Fruit fly (Drosophila melanogaster) whole organism, embryonic: ENCODE results near the gene Prp3.

Experiments used
- B-H2 ChIP-seq: fragments of 200-800 bp; sonication (Bioruptor generic); optimal IDR thresholded peaks from 2 replicates; lab custom pipeline; 2018; ENCODE audit warnings: missing biosample characterization, mild to moderate bottlenecking, missing genetic modification characterization
- BEAF-32 ChIP-seq: fragments of 200-800 bp; sonication (Bioruptor generic); optimal IDR thresholded peaks from 3 replicates; lab custom pipeline; 2017; ENCODE audit warnings: missing biosample characterization, missing genetic modification characterization, mild to moderate bottlenecking, moderate library complexity, missing genetic modification reagents
- CG10267 ChIP-seq: fragments of 200-800 bp; sonication (Bioruptor generic); optimal IDR thresholded peaks from 2 replicates; lab custom pipeline; 2018; ENCODE audit warnings: missing biosample characterization, mild to moderate bottlenecking, missing genetic modification characterization, moderate library complexity
- CG11456 ChIP-seq: fragments of 200-800 bp; sonication (Bioruptor generic); IDR thresholded peaks from 3 replicates; pipeline ENCODE4 v1.3.6; 2022; ENCODE audit warnings: missing biosample characterization, missing genetic modification characterization
- CG11504 ChIP-seq: fragments of 200-800 bp; sonication (Bioruptor generic); optimal IDR thresholded peaks from 3 replicates; lab custom pipeline; 2019; ENCODE audit warnings: missing biosample characterization, mild to moderate bottlenecking, missing genetic modification characterization, moderate library complexity
- CG12391 ChIP-seq: fragments of 200-800 bp; sonication (Bioruptor generic); optimal IDR thresholded peaks from 3 replicates; lab custom pipeline; 2018; ENCODE audit warnings: missing biosample characterization, mild to moderate bottlenecking, missing genetic modification characterization, moderate library complexity
- CG13287 ChIP-seq: fragments of 200-800 bp; sonication (Bioruptor generic); IDR thresholded peaks from 2 replicates; pipeline ENCODE4 v1.3.6; 2022; ENCODE audit warnings: missing biosample characterization, missing genetic modification characterization; ENCODE audit not compliant: partially characterized antibody
- CG13424 ChIP-seq: fragments of 200-800 bp; sonication (Bioruptor generic); optimal IDR thresholded peaks from 2 replicates; lab custom pipeline; 2019; ENCODE audit warnings: missing biosample characterization, mild to moderate bottlenecking, missing genetic modification characterization, moderate library complexity
- CG13775 ChIP-seq: fragments of 200-800 bp; sonication (Bioruptor generic); optimal IDR thresholded peaks from 3 replicates; lab custom pipeline; 2017; ENCODE audit warnings: missing biosample characterization, mild to moderate bottlenecking, missing genetic modification characterization
- CG13894 ChIP-seq: fragments of 200-800 bp; sonication (Bioruptor generic); optimal IDR thresholded peaks from 3 replicates; lab custom pipeline; 2018; ENCODE audit warnings: missing biosample characterization, mild to moderate bottlenecking, missing genetic modification characterization, moderate library complexity
- CG14441 ChIP-seq: fragments of 200-800 bp; sonication (Bioruptor generic); IDR thresholded peaks from 2 replicates; pipeline ENCODE4 v1.3.6; 2022; ENCODE audit warnings: missing biosample characterization, missing genetic modification characterization
- CG14860 ChIP-seq: fragments of 200-800 bp; sonication (Bioruptor generic); IDR thresholded peaks from 3 replicates; pipeline ENCODE4 v1.3.6; 2022; ENCODE audit warnings: missing biosample characterization, missing genetic modification characterization; ENCODE audit not compliant: partially characterized antibody
- CG15269 ChIP-seq: fragments of 200-800 bp; sonication (Bioruptor generic); optimal IDR thresholded peaks from 2 replicates; lab custom pipeline; 2018; ENCODE audit warnings: missing biosample characterization, mild to moderate bottlenecking, missing genetic modification characterization, moderate library complexity
- CG1603 ChIP-seq: fragments of 200-800 bp; sonication (Bioruptor generic); optimal IDR thresholded peaks from 2 replicates; lab custom pipeline; 2019; ENCODE audit warnings: missing biosample characterization, mild to moderate bottlenecking, missing genetic modification characterization, moderate library complexity
- CG17328 ChIP-seq: fragments of 200-800 bp; sonication (Bioruptor generic); IDR thresholded peaks from 2 replicates; pipeline ENCODE4 v1.3.6; 2022; ENCODE audit warnings: missing biosample characterization, missing genetic modification characterization
- CG17361 ChIP-seq: fragments of 200-800 bp; sonication (Bioruptor generic); IDR thresholded peaks from 3 replicates; pipeline ENCODE4 v1.3.6; 2022; ENCODE audit warnings: missing biosample characterization, missing genetic modification characterization
- CG17829 ChIP-seq: fragments of 200-800 bp; optimal IDR thresholded peaks from 2 replicates; lab custom pipeline; 2019; ENCODE audit warnings: missing biosample characterization, mild to moderate bottlenecking, missing genetic modification characterization, moderate library complexity
- CG18262 ChIP-seq: fragments of 200-800 bp; optimal IDR thresholded peaks from 3 replicates; lab custom pipeline; 2019; ENCODE audit warnings: missing biosample characterization, mild to moderate bottlenecking, missing genetic modification characterization, moderate library complexity
- CG2129 ChIP-seq: fragments of 200-800 bp; sonication (Bioruptor generic); IDR thresholded peaks from 2 replicates; pipeline ENCODE4 v1.3.6; 2022; ENCODE audit warnings: missing biosample characterization, missing genetic modification characterization; ENCODE audit not compliant: partially characterized antibody
- CG2712 ChIP-seq: fragments of 200-800 bp; optimal IDR thresholded peaks from 3 replicates; lab custom pipeline; 2019; ENCODE audit warnings: missing biosample characterization, mild to moderate bottlenecking, missing genetic modification characterization, moderate library complexity
- CG31441 ChIP-seq: fragments of 200-800 bp; sonication (Bioruptor generic); IDR thresholded peaks from 2 replicates; pipeline ENCODE4 v1.3.6; 2022; ENCODE audit warnings: missing biosample characterization, missing genetic modification characterization
- CG32772 ChIP-seq: fragments of 200-800 bp; sonication (Bioruptor generic); IDR thresholded peaks from 2 replicates; pipeline ENCODE4 v1.3.6; 2022; ENCODE audit warnings: missing biosample characterization, missing genetic modification characterization
- CG4424 ChIP-seq: fragments of 200-800 bp; sonication (Bioruptor generic); optimal IDR thresholded peaks from 3 replicates; lab custom pipeline; 2016; ENCODE audit warnings: missing biosample characterization, missing genetic modification characterization
- CG8944 ChIP-seq: fragments of 200-800 bp; sonication (Bioruptor generic); optimal IDR thresholded peaks from 3 replicates; lab custom pipeline; 2016; ENCODE audit warnings: missing biosample characterization, missing genetic modification characterization
- CG9797 ChIP-seq: fragments of 200-800 bp; sonication (Bioruptor generic); optimal IDR thresholded peaks from 3 replicates; lab custom pipeline; 2018; ENCODE audit warnings: missing biosample characterization, mild to moderate bottlenecking, missing genetic modification characterization
- Dip3 ChIP-seq: fragments of 200-800 bp; sonication (Bioruptor generic); optimal IDR thresholded peaks from 3 replicates; lab custom pipeline; 2016; ENCODE audit warnings: missing biosample characterization, missing genetic modification characterization
- E2f2 ChIP-seq: fragments of 200-800 bp; sonication (Bioruptor generic); IDR thresholded peaks from 2 replicates; pipeline ENCODE4 v1.3.6; 2022; ENCODE audit warnings: missing biosample characterization, missing genetic modification characterization
- Elba2 ChIP-seq: fragments of 200-800 bp; sonication (Bioruptor generic); optimal IDR thresholded peaks from 3 replicates; lab custom pipeline; 2016; ENCODE audit warnings: missing biosample characterization, missing genetic modification characterization
- MBD-R2 ChIP-seq: fragments of 200-800 bp; sonication (Bioruptor generic); IDR thresholded peaks from 2 replicates; pipeline ENCODE4 v1.3.6; 2022; ENCODE audit warnings: missing biosample characterization, missing genetic modification characterization
- NFAT ChIP-seq: fragments of 200-800 bp; sonication (Bioruptor generic); IDR thresholded peaks from 2 replicates; pipeline ENCODE4 v1.3.6; 2022; ENCODE audit warnings: missing biosample characterization, missing genetic modification characterization
- Opbp ChIP-seq: fragments of 200-800 bp; sonication (Bioruptor generic); IDR thresholded peaks from 3 replicates; pipeline ENCODE4 v1.3.6; 2022; ENCODE audit warnings: missing biosample characterization, missing genetic modification characterization; ENCODE audit not compliant: partially characterized antibody
- Rfx ChIP-seq: fragments of 200-800 bp; sonication (Bioruptor generic); IDR thresholded peaks from 2 replicates; pipeline ENCODE4 v1.3.6; 2022; ENCODE audit warnings: missing biosample characterization, missing genetic modification characterization
- YL-1 ChIP-seq: fragments of 200-800 bp; sonication (Bioruptor generic); optimal IDR thresholded peaks from 3 replicates; lab custom pipeline; 2017; ENCODE audit warnings: missing biosample characterization, mild to moderate bottlenecking, missing genetic modification characterization
- bbx ChIP-seq: fragments of 200-800 bp; sonication (Bioruptor generic); IDR thresholded peaks from 2 replicates; pipeline ENCODE4 v1.3.6; 2022; ENCODE audit warnings: missing biosample characterization, missing genetic modification characterization; ENCODE audit not compliant: partially characterized antibody
- crc ChIP-seq: fragments of 200-800 bp; sonication (Bioruptor generic); optimal IDR thresholded peaks from 2 replicates; lab custom pipeline; 2016; ENCODE audit warnings: missing biosample characterization, missing genetic modification characterization
- crp ChIP-seq, 2 experiments: fragments of 200-800 bp; sonication (Bioruptor generic); optimal IDR thresholded peaks; 2 replicates in 1 of 2; 3 replicates in 1 of 2; lab custom pipeline; 2017; ENCODE audit warnings: missing biosample characterization in 2 of 2, missing genetic modification characterization in 2 of 2, mild to moderate bottlenecking in 1 of 2, moderate library complexity in 1 of 2
- dysf ChIP-seq: fragments of 200-800 bp; sonication (Bioruptor generic); IDR thresholded peaks from 3 replicates; pipeline ENCODE4 v1.3.6; 2022; ENCODE audit warnings: missing biosample characterization, missing genetic modification characterization
- insv ChIP-seq, 2 experiments: fragments of 200-800 bp; sonication (Bioruptor generic); optimal IDR thresholded peaks; 3 replicates each; lab custom pipeline; 2016 to 2018; ENCODE audit warnings: missing biosample characterization in 2 of 2, missing genetic modification characterization in 2 of 2
- lola ChIP-seq, 3 experiments: fragments of >200 bp in 2 of 3; fragments of 200-800 bp in 1 of 3; sonication (Bioruptor generic) in 1 of 3; optimal IDR thresholded peaks; 2 replicates each; lab custom pipeline; 2017 to 2019; ENCODE audit warnings: missing biosample characterization in 3 of 3, missing genetic modification characterization in 3 of 3, mild to moderate bottlenecking in 1 of 3, moderate library complexity in 1 of 3
- phol ChIP-seq: fragments of 200-800 bp; sonication (Bioruptor generic); optimal IDR thresholded peaks from 3 replicates; lab custom pipeline; 2018; ENCODE audit warnings: missing biosample characterization, mild to moderate bottlenecking, missing genetic modification characterization, moderate library complexity
- sc ChIP-seq, 3 experiments: fragments of >200 bp in 2 of 3; fragments of 200-800 bp in 1 of 3; sonication (Bioruptor generic) in 1 of 3; optimal IDR thresholded peaks; 2 replicates in 2 of 3; 3 replicates in 1 of 3; lab custom pipeline; 2017; ENCODE audit warnings: mild to moderate bottlenecking in 1 of 3, missing biosample characterization in 1 of 3, missing genetic modification characterization in 1 of 3, missing genetic modification reagents in 1 of 3
- schlank ChIP-seq: fragments of 200-800 bp; sonication (Bioruptor generic); optimal IDR thresholded peaks from 2 replicates; lab custom pipeline; 2018; ENCODE audit warnings: missing biosample characterization, mild to moderate bottlenecking, missing genetic modification characterization
- seq ChIP-seq: fragments of 200-800 bp; sonication (Bioruptor generic); IDR thresholded peaks from 2 replicates; pipeline ENCODE4 v1.3.6; 2022; ENCODE audit warnings: missing biosample characterization, missing genetic modification characterization
- stwl ChIP-seq: fragments of 200-800 bp; sonication (Bioruptor generic); optimal IDR thresholded peaks from 3 replicates; lab custom pipeline; 2018; ENCODE audit warnings: missing biosample characterization, mild to moderate bottlenecking, missing genetic modification characterization, moderate library complexity
- unpg ChIP-seq: fragments of 200-800 bp; sonication (Bioruptor generic); optimal IDR thresholded peaks from 3 replicates; lab custom pipeline; 2018; ENCODE audit warnings: missing biosample characterization, mild to moderate bottlenecking, missing genetic modification characterization, moderate library complexity
- usp ChIP-seq: fragments of >200 bp; optimal IDR thresholded peaks from 2 replicates; lab custom pipeline; 2017; ENCODE audit warnings: missing biosample characterization, missing genetic modification characterization
- wek ChIP-seq: fragments of 200-800 bp; sonication (Bioruptor generic); optimal IDR thresholded peaks from 3 replicates; lab custom pipeline; 2018; ENCODE audit warnings: missing biosample characterization, mild to moderate bottlenecking, missing genetic modification characterization, moderate library complexity
- yki ChIP-seq: fragments of >200 bp; optimal IDR thresholded peaks from 3 replicates; lab custom pipeline; 2018

Gene Prp3

dm6 chr3L:19924771-19925304 is 14.7 kb downstream of the Prp3 start, which contains the start of gene Grasp65 (continued):
- TF ChIP-seq E2f2 (GFP tag; lab: Robert Waterston, UW) (no peak), CG11456 (GFP tag; lab: Robert Waterston, UW) (no peak), wek (GFP tag; lab: Kevin White, UChicago) (peak; percentile 96), dysf (GFP tag; lab: Robert Waterston, UW) (0 out of 3 replicates have a peak, but pooled peaks have one; percentile 17), Elba2 (GFP tag; lab: Kevin White, UChicago) (peak; percentile 55), MBD-R2 (GFP tag; lab: Robert Waterston, UW) (peak; percentile 87), Dip3 (GFP tag; lab: Kevin White, UChicago) (no peak), sc (optimal IDR thresholded peaks at IDR 0.05; lab: Kevin White, UChicago) (no peak), sc (GFP tag; optimal IDR thresholded peaks at IDR 0.05; lab: Kevin White, UChicago) (no peak), CG8944 (GFP tag; lab: Kevin White, UChicago) (no peak), schlank (no peak), YL-1 (GFP tag; lab: Kevin White, UChicago) (peak; percentile 83), CG11504 (peak; percentile 36), insv (GFP tag; optimal IDR thresholded peaks at IDR 0.05; lab: Kevin White, UChicago) (peak; percentile 63 to 92), CG14441 (GFP tag; lab: Robert Waterston, UW) (0 out of 2 replicates have a peak, but pooled peaks have one; percentile 15), CG17829 (tag; lab: Kevin White, UChicago) (peak; percentile 30), CG13775 (GFP tag; lab: Kevin White, UChicago) (no peak), CG14860 (no peak), CG1603 (tag; lab: Kevin White, UChicago) (peak; percentile 38), NFAT (GFP tag; lab: Robert Waterston, UW) (no peak), CG10267 (tag; lab: Kevin White, UChicago) (peak; percentile 59), seq (no peak), bbx (GFP tag; lab: Robert Waterston, UW) (peak; percentile 40; the same call in 1 of the 2 replicates), lola (GFP tag; optimal IDR thresholded peaks at IDR 0.05; lab: Kevin White, UChicago) (no peak), CG31441 (peak; percentile 29; the same call in 1 of the 2 replicates), crp (GFP tag; optimal IDR thresholded peaks at IDR 0.05; lab: Kevin White, UChicago) (peak; percentile 15 to 91), Opbp (GFP tag; lab: Robert Waterston, UW) (peak; percentile 66; the same call in 2 of the 3 replicates), CG13287 (peak; percentile 51; the same call in 1 of the 2 replicates), stwl (tag; lab: Kevin White, UChicago) (peak; percentile 21), usp (GFP tag; lab: Kevin White, UChicago) (no peak), CG13894 (no peak), yki (no peak), CG17328 (GFP tag; lab: Robert Waterston, UW) (0 out of 2 replicates have a peak, but pooled peaks have one; percentile 14), CG4424 (GFP tag; lab: Kevin White, UChicago) (no peak), BEAF-32 (peak; percentile 5), CG18262 (tag; lab: Kevin White, UChicago) (peak; percentile 38), unpg (GFP tag; lab: Kevin White, UChicago) (no peak), CG2712 (peak; percentile 63), phol (tag; lab: Kevin White, UChicago) (peak; percentile 29), CG12391 (tag; lab: Kevin White, UChicago) (peak; percentile 35), CG17361 (GFP tag; lab: Robert Waterston, UW) (peak; percentile 42; the same call in 1 of the 3 replicates), CG2129 (GFP tag; lab: Robert Waterston, UW) (no peak), crc (GFP tag; lab: Kevin White, UChicago) (no peak), Rfx (GFP tag; lab: Robert Waterston, UW) (peak; percentile 7; the same call in 1 of the 2 replicates), CG32772 (0 out of 2 replicates have a peak, but pooled peaks have one; percentile 29), CG13424 (tag; lab: Kevin White, UChicago) (peak; percentile 17), B-H2 (GFP tag; lab: Kevin White, UChicago) (peak; percentile 14), CG15269 (tag; lab: Kevin White, UChicago) (peak; percentile 4), CG9797 (peak; percentile 81)
